Fruit fly (Drosophila melanogaster): Measurements from ENCODE around the gene CG43739.

CG43739 gene

DNA sequence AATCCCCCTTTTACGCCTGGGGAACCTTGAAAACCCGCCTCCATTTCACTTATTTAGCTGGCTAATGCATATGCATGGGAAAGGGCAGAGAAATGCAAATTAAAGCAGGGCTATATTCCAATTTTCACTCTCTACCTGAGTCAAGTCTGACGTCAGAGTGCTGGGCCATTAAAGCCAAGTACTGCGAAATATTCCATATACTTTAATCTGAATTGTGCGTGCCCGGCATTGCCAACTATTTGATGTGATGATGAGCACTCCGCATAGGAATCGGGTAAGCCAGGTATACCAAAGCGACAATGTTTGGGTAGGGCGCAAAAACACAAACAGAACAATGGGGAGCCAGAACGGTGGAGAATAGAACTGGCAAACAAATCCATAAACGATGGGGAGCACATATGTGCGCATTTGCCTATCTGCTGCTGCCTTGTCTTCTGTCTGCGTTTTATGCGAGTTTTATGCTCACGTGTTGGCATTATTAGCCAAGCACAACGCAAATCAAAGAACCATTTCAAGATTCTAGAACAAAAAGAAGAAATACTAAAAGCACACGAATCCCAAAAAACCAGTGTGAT lies 39.1 kb downstream of the CG43739 start (continued):
- no peak for TF ChIP-seq H15 (GFP tag; IDR thresholded peaks at IDR 0.05)
- no peak for TF ChIP-seq CG12236 (GFP tag; optimal IDR thresholded peaks at IDR 0.05)
- no peak for TF ChIP-seq CG33557 (GFP tag; optimal IDR thresholded peaks at IDR 0.05)

DNA sequence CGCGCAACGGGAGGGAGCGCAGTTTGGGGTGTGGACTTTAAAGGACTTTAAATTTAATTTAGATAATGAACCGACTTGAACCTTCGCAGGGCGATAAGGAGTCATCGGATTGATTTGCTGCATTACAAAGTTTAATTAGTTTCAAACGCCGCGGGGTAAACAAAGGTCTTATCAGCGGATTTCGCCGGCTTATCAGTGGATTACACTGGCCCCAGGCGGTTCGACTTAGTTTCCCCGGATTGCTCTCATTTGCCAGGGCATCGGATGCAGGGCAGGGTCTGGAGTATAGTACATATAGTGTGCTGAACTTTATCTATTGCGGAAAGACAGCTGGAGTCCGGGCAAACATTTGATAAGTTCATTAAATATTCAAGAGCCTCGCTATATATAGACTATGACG lies 40.3 kb downstream of the CG43739 start:
- TF ChIP-seq slou (GFP tag; optimal IDR thresholded peaks at IDR 0.05) (no peak), Med (GFP tag) (peak; percentile 32), CG7556 (GFP tag; optimal IDR thresholded peaks at IDR 0.05) (no peak), CG34376 (GFP tag; optimal IDR thresholded peaks at IDR 0.05) (peak; percentile 44), chinmo (GFP tag; IDR thresholded peaks at IDR 0.05; ENCODE audit: partially characterized antibody) (no peak), nerfin-1 (tag; optimal IDR thresholded peaks at IDR 0.05) (no peak), CG15479 (GFP tag; optimal IDR thresholded peaks at IDR 0.05) (peak; percentile 44), trh (GFP tag; optimal IDR thresholded peaks at IDR 0.05) (no peak), dmrt99B (tag; optimal IDR thresholded peaks at IDR 0.05) (no peak), Eip74EF (GFP tag; optimal IDR thresholded peaks at IDR 0.05) (peak in 1 of 2 experiments; percentile 15), CG32532 (GFP tag; IDR thresholded peaks at IDR 0.05) (no peak), Myb (GFP tag; optimal IDR thresholded peaks at IDR 0.05) (no peak), E2f2 (GFP tag; IDR thresholded peaks at IDR 0.05) (no peak), mam (GFP tag; optimal IDR thresholded peaks at IDR 0.05) (no peak), Hr78 (GFP tag; optimal IDR thresholded peaks at IDR 0.05) (peak in 1 of 2 experiments; percentile 10), CG13424 (tag; optimal IDR thresholded peaks at IDR 0.05) (no peak), odd (GFP tag; optimal IDR thresholded peaks at IDR 0.05) (no peak), gem (tag; optimal IDR thresholded peaks at IDR 0.05) (peak; percentile 69), grn (GFP tag; optimal IDR thresholded peaks at IDR 0.05) (no peak), sens (GFP tag) (peak; percentile 2), sens-2 (GFP tag; IDR thresholded peaks at IDR 0.05) (no peak), CG6791 (GFP tag; IDR thresholded peaks at IDR 0.05; ENCODE audit: partially characterized antibody) (no peak), Ets65A (GFP tag) (peak; percentile 75)

DNA sequence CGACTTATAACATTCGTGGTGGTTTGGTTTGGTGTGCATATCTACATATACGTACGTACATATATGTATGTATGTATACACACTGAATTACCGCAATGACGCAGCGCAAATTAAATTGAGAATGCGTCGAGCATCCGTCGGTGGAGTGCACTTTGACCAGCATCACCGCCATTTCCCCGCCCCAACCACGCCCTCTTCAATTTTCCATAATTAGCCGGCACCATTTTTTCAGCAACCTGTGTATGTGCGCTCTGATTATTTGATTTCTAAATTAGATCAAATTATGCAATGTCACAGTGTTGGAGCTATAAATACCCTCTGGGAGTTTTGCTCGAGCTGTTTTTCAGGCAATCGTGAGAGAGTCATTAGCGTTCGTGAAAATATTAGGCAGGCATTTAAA lies 40.7 kb downstream of the CG43739 start:
- TF ChIP-seq Xbp1 (GFP tag; optimal IDR thresholded peaks at IDR 0.05): no peak
- 0 out of 2 replicates have a peak, but pooled peaks have one; percentile 19 for TF ChIP-seq vvl (GFP tag; IDR thresholded peaks at IDR 0.05)
- TF ChIP-seq zfh2 (GFP tag; optimal IDR thresholded peaks at IDR 0.05): no peak
- no peak for TF ChIP-seq dmrt11E (tag; optimal IDR thresholded peaks at IDR 0.05)
- TF ChIP-seq Med (GFP tag): peak; percentile 18
- peak; percentile 60 for TF ChIP-seq nom (GFP tag; optimal IDR thresholded peaks at IDR 0.05)
- no peak for TF ChIP-seq Bdp1 (GFP tag; optimal IDR thresholded peaks at IDR 0.05)
- no peak for TF ChIP-seq Mad (GFP tag; optimal IDR thresholded peaks at IDR 0.05)
- TF ChIP-seq Pdp1 (GFP tag; optimal IDR thresholded peaks at IDR 0.05): peak in 1 of 2 experiments; percentile 49
- TF ChIP-seq Lhr (GFP tag; optimal IDR thresholded peaks at IDR 0.05): no peak
- no peak for TF ChIP-seq dan (GFP tag; IDR thresholded peaks at IDR 0.05)
- no peak for TF ChIP-seq tll (GFP tag; optimal IDR thresholded peaks at IDR 0.05)
- TF ChIP-seq sc (optimal IDR thresholded peaks at IDR 0.05): no peak
- TF ChIP-seq sc (GFP tag; optimal IDR thresholded peaks at IDR 0.05): no peak
